Worm (Caenorhabditis elegans): ENCODE data around the gene gyf-1.

- TF ChIP-seq unc-62 (GFP tag; optimal IDR thresholded peaks at IDR 0.05): no peak
- TF ChIP-seq nhr-237 (tag; optimal IDR thresholded peaks at IDR 0.05): no peak
- TF ChIP-seq lsy-12 (tag; optimal IDR thresholded peaks at IDR 0.05): no peak
- no peak for TF ChIP-seq unc-39 (tag; optimal IDR thresholded peaks at IDR 0.05)
- no peak for TF ChIP-seq fkh-10 (GFP tag; optimal IDR thresholded peaks at IDR 0.05)
- no peak for TF ChIP-seq nhr-76 (tag; optimal IDR thresholded peaks at IDR 0.05)
- no peak for TF ChIP-seq pqm-1 (tag; optimal IDR thresholded peaks at IDR 0.05)
These were observed 15.5 kb upstream of the gyf-1 start for ce11 chrII:6668496-6668895.
